Fruit fly (Drosophila melanogaster) whole organism, adult: ENCODE data around the gene Gycalpha99B.

ENCODE experiments used
- CG11617 ChIP-seq: fragments of 200-800 bp; sonication (Bioruptor generic); optimal IDR thresholded peaks from 2 replicates; lab custom pipeline; 2017; ENCODE audit warnings: mild to moderate bottlenecking, missing biosample characterization, missing genetic modification reagents, missing genetic modification characterization
- CG12768 ChIP-seq: fragments of 200-800 bp; sonication (Bioruptor generic); optimal IDR thresholded peaks from 2 replicates; lab custom pipeline; 2017; ENCODE audit warnings: missing biosample characterization, missing genetic modification characterization, mild to moderate bottlenecking, moderate library complexity, missing genetic modification reagents
- CG14711 ChIP-seq: fragments of 200-800 bp; sonication (Bioruptor generic); optimal IDR thresholded peaks from 2 replicates; lab custom pipeline; 2018; ENCODE audit warnings: missing biosample characterization, mild to moderate bottlenecking, missing genetic modification characterization, moderate library complexity
- CG1620 ChIP-seq: fragments of 200-800 bp; sonication (Bioruptor generic); optimal IDR thresholded peaks from 2 replicates; lab custom pipeline; 2016; ENCODE audit warnings: missing biosample characterization, missing genetic modification characterization
- CG33017 ChIP-seq: fragments of 200-800 bp; sonication (Bioruptor generic); optimal IDR thresholded peaks from 2 replicates; lab custom pipeline; 2018; ENCODE audit warnings: missing biosample characterization, mild to moderate bottlenecking, missing genetic modification characterization, moderate library complexity
- CG5204 ChIP-seq: fragments of 200-800 bp; sonication (Bioruptor generic); optimal IDR thresholded peaks from 2 replicates; lab custom pipeline; 2016; ENCODE audit warnings: missing biosample characterization, missing genetic modification characterization
- CG7045 ChIP-seq: fragments of 200-800 bp; sonication (Bioruptor generic); optimal IDR thresholded peaks from 2 replicates; lab custom pipeline; 2017; ENCODE audit warnings: missing biosample characterization, mild to moderate bottlenecking, missing genetic modification characterization
- CG7101 ChIP-seq: fragments of 200-800 bp; sonication (Bioruptor generic); optimal IDR thresholded peaks from 2 replicates; lab custom pipeline; 2018; ENCODE audit warnings: missing biosample characterization, mild to moderate bottlenecking, missing genetic modification characterization, moderate library complexity
- Clk ChIP-seq: fragments of 200-800 bp; sonication (Bioruptor generic); optimal IDR thresholded peaks from 2 replicates; lab custom pipeline; 2017; ENCODE audit warnings: missing biosample characterization, missing genetic modification characterization
- Crg-1 ChIP-seq: fragments of 200-800 bp; sonication (Bioruptor generic); optimal IDR thresholded peaks from 2 replicates; lab custom pipeline; 2016; ENCODE audit warnings: missing biosample characterization, missing genetic modification characterization
- Hr96 ChIP-seq: fragments of 200-800 bp; sonication (Bioruptor generic); optimal IDR thresholded peaks from 2 replicates; lab custom pipeline; 2016; ENCODE audit warnings: missing biosample characterization, missing genetic modification characterization
- Mnt ChIP-seq: fragments of 200-800 bp; sonication (Bioruptor generic); optimal IDR thresholded peaks from 2 replicates; lab custom pipeline; 2016; ENCODE audit warnings: missing biosample characterization, mild to moderate bottlenecking, missing genetic modification characterization
- bab1 ChIP-seq: fragments of 200-800 bp; sonication (Bioruptor generic); optimal IDR thresholded peaks from 3 replicates; lab custom pipeline; 2019; ENCODE audit warnings: missing biosample characterization, mild to moderate bottlenecking, missing genetic modification characterization, moderate library complexity
- cic ChIP-seq: fragments of 200-800 bp; sonication (Bioruptor generic); optimal IDR thresholded peaks from 2 replicates; lab custom pipeline; 2017; ENCODE audit warnings: missing biosample characterization, mild to moderate bottlenecking, missing genetic modification characterization, moderate library complexity
- cnc ChIP-seq, 2 experiments: fragments of >200 bp; optimal IDR thresholded peaks; 2 replicates each; lab custom pipeline; 2017
- kay ChIP-seq: fragments of 200-800 bp; sonication (Bioruptor generic); peaks from one replicate; lab custom pipeline; 2016; ENCODE audit warnings: missing biosample characterization, missing genetic modification characterization, borderline replicate concordance
- ovo ChIP-seq: fragments of 200-800 bp; sonication (Bioruptor generic); optimal IDR thresholded peaks from 2 replicates; lab custom pipeline; 2016; ENCODE audit warnings: missing biosample characterization, missing genetic modification characterization
- pad ChIP-seq: fragments of 200-800 bp; sonication (Bioruptor generic); optimal IDR thresholded peaks from 3 replicates; lab custom pipeline; 2017; ENCODE audit warnings: missing biosample characterization, missing genetic modification characterization, mild to moderate bottlenecking, moderate library complexity, missing genetic modification reagents
- tj ChIP-seq: fragments of 200-800 bp; sonication (Bioruptor generic); optimal IDR thresholded peaks from 3 replicates; lab custom pipeline; 2017; ENCODE audit warnings: missing biosample characterization, mild to moderate bottlenecking, missing genetic modification characterization, moderate library complexity
- toe ChIP-seq: fragments of 200-800 bp; sonication (Bioruptor generic); optimal IDR thresholded peaks from 2 replicates; lab custom pipeline; 2016; ENCODE audit warnings: missing biosample characterization, missing genetic modification characterization

Gycalpha99B gene

dm6 chr3R:29690539-29690852, 8.2 kb downstream of the Gycalpha99B start:
- no peak for TF ChIP-seq tj (GFP tag; lab: Kevin White, UChicago)

- TF ChIP-seq Clk (GFP tag; lab: Kevin White, UChicago) (no peak), ovo (GFP tag; lab: Kevin White, UChicago) (no peak), kay (GFP tag; lab: Kevin White, UChicago) (no peak), CG11617 (GFP tag; lab: Kevin White, UChicago) (no peak), CG7045 (GFP tag; lab: Kevin White, UChicago) (no peak), Crg-1 (no peak), CG7101 (tag; lab: Kevin White, UChicago) (no peak), bab1 (GFP tag; lab: Kevin White, UChicago) (no peak), cic (GFP tag; lab: Kevin White, UChicago) (no peak), CG5204 (GFP tag; lab: Kevin White, UChicago) (no peak), CG1620 (GFP tag; lab: Kevin White, UChicago) (no peak), Mnt (GFP tag; lab: Kevin White, UChicago) (no peak), Hr96 (GFP tag; lab: Kevin White, UChicago) (no peak), CG33017 (tag; lab: Kevin White, UChicago) (no peak)
These were observed 8.7 kb downstream of the Gycalpha99B start for dm6 chr3R:29690960-29691527.

- TF ChIP-seq ovo (GFP tag; lab: Kevin White, UChicago): no peak
- no peak for TF ChIP-seq kay (GFP tag; lab: Kevin White, UChicago)
- no peak for TF ChIP-seq Mnt (GFP tag; lab: Kevin White, UChicago)
- TF ChIP-seq CG33017 (tag; lab: Kevin White, UChicago): no peak
- TF ChIP-seq Clk (GFP tag; lab: Kevin White, UChicago): no peak
- TF ChIP-seq Crg-1: no peak
- TF ChIP-seq CG11617 (GFP tag; lab: Kevin White, UChicago): no peak
- TF ChIP-seq tj (GFP tag; lab: Kevin White, UChicago): no peak
- TF ChIP-seq CG7101 (tag; lab: Kevin White, UChicago): no peak
- TF ChIP-seq bab1 (GFP tag; lab: Kevin White, UChicago): no peak
- no peak for TF ChIP-seq CG12768 (GFP tag; lab: Kevin White, UChicago)
These were observed 9.8 kb downstream of the Gycalpha99B start, which contains the start of gene dmrt99B for dm6 chr3R:29692009-29692641. TSS of gene dmrt99B (plus strand) at chr3R:29692591.

- no peak for TF ChIP-seq CG5204 (GFP tag; lab: Kevin White, UChicago)
- no peak for TF ChIP-seq pad (GFP tag; lab: Kevin White, UChicago)
- no peak for TF ChIP-seq Hr96 (GFP tag; lab: Kevin White, UChicago)
- TF ChIP-seq Mnt (GFP tag; lab: Kevin White, UChicago): no peak
- no peak for TF ChIP-seq CG7045 (GFP tag; lab: Kevin White, UChicago)
- TF ChIP-seq tj (GFP tag; lab: Kevin White, UChicago): no peak
- TF ChIP-seq CG7101 (tag; lab: Kevin White, UChicago): no peak
- TF ChIP-seq kay (GFP tag; lab: Kevin White, UChicago): no peak
- no peak for TF ChIP-seq cic (GFP tag; lab: Kevin White, UChicago)
- TF ChIP-seq ovo (GFP tag; lab: Kevin White, UChicago): no peak
- TF ChIP-seq CG14711 (tag; lab: Kevin White, UChicago): no peak
- TF ChIP-seq toe (GFP tag; lab: Kevin White, UChicago): no peak
- no peak for TF ChIP-seq Crg-1
- no peak for TF ChIP-seq Clk (GFP tag; lab: Kevin White, UChicago)
- TF ChIP-seq cnc (optimal IDR thresholded peaks at IDR 0.05; lab: Kevin White, UChicago): no peak
- no peak for TF ChIP-seq CG33017 (tag; lab: Kevin White, UChicago)
- no peak for TF ChIP-seq CG12768 (GFP tag; lab: Kevin White, UChicago)
These were observed 13.4 kb downstream of the Gycalpha99B start for dm6 chr3R:29695744-29696143.

- TF ChIP-seq CG12768 (GFP tag; lab: Kevin White, UChicago) (no peak), cic (GFP tag; lab: Kevin White, UChicago) (no peak), Mnt (GFP tag; lab: Kevin White, UChicago) (no peak), CG1620 (GFP tag; lab: Kevin White, UChicago) (no peak), Clk (GFP tag; lab: Kevin White, UChicago) (no peak), cnc (optimal IDR thresholded peaks at IDR 0.05; lab: Kevin White, UChicago) (no peak), Hr96 (GFP tag; lab: Kevin White, UChicago) (no peak), CG33017 (tag; lab: Kevin White, UChicago) (no peak), bab1 (GFP tag; lab: Kevin White, UChicago) (no peak), tj (GFP tag; lab: Kevin White, UChicago) (no peak), kay (GFP tag; lab: Kevin White, UChicago) (no peak), CG5204 (GFP tag; lab: Kevin White, UChicago) (no peak), CG11617 (GFP tag; lab: Kevin White, UChicago) (no peak), CG7101 (tag; lab: Kevin White, UChicago) (no peak), Crg-1 (no peak), CG7045 (GFP tag; lab: Kevin White, UChicago) (no peak), CG14711 (tag; lab: Kevin White, UChicago) (no peak)
These were observed 14.1 kb downstream of the Gycalpha99B start for dm6 chr3R:29696359-29696758.

dm6 chr3R:29697841-29698240, 15.5 kb downstream of the Gycalpha99B start:
- TF ChIP-seq cnc (optimal IDR thresholded peaks at IDR 0.05; lab: Kevin White, UChicago) (no peak), tj (GFP tag; lab: Kevin White, UChicago) (no peak), CG14711 (tag; lab: Kevin White, UChicago) (no peak), CG5204 (GFP tag; lab: Kevin White, UChicago) (no peak), CG12768 (GFP tag; lab: Kevin White, UChicago) (no peak), Mnt (GFP tag; lab: Kevin White, UChicago) (no peak), cic (GFP tag; lab: Kevin White, UChicago) (no peak), bab1 (GFP tag; lab: Kevin White, UChicago) (no peak), toe (GFP tag; lab: Kevin White, UChicago) (no peak), CG33017 (tag; lab: Kevin White, UChicago) (no peak), Hr96 (GFP tag; lab: Kevin White, UChicago) (no peak), Clk (GFP tag; lab: Kevin White, UChicago) (no peak), CG11617 (GFP tag; lab: Kevin White, UChicago) (no peak), CG7045 (GFP tag; lab: Kevin White, UChicago) (no peak), CG1620 (GFP tag; lab: Kevin White, UChicago) (no peak)
